Fruit fly (Drosophila melanogaster) whole organism, prepupa: ENCODE results near the gene Irbp.

Source experiments
- Blimp-1 ChIP-seq: fragments of 200-800 bp; sonication (Bioruptor generic); optimal IDR thresholded peaks from 3 replicates; lab custom pipeline; 2017; ENCODE audit warnings: missing biosample characterization, missing genetic modification characterization, mild to moderate bottlenecking, moderate library complexity, missing genetic modification reagents
- CG10631 ChIP-seq: fragments of 200-800 bp; sonication (Bioruptor generic); optimal IDR thresholded peaks from 2 replicates; lab custom pipeline; 2016; ENCODE audit warnings: missing biosample characterization, missing genetic modification characterization
- CG10669 ChIP-seq: fragments of 200-800 bp; sonication (Bioruptor generic); optimal IDR thresholded peaks from 3 replicates; lab custom pipeline; 2018; ENCODE audit warnings: missing biosample characterization, mild to moderate bottlenecking, missing genetic modification characterization, moderate library complexity
- CG11294 ChIP-seq: fragments of 200-800 bp; sonication (Bioruptor generic); IDR thresholded peaks from 2 replicates; pipeline ENCODE4 v1.3.6; 2022; ENCODE audit warnings: missing biosample characterization, missing genetic modification characterization
- CG11762 ChIP-seq: fragments of 200-800 bp; sonication (Bioruptor generic); optimal IDR thresholded peaks from 3 replicates; lab custom pipeline; 2016; ENCODE audit warnings: missing biosample characterization, missing genetic modification characterization; ENCODE audit not compliant: insufficient read depth
- CG15336 ChIP-seq: fragments of 200-800 bp; sonication (Bioruptor generic); IDR thresholded peaks from 2 replicates; pipeline ENCODE4 v1.3.6; 2022; ENCODE audit warnings: missing biosample characterization, missing genetic modification characterization
- CG1621 ChIP-seq: fragments of 200-800 bp; sonication (Bioruptor generic); optimal IDR thresholded peaks from 3 replicates; lab custom pipeline; 2018; ENCODE audit warnings: missing biosample characterization, mild to moderate bottlenecking, missing genetic modification characterization
- CG31627 ChIP-seq: fragments of 200-800 bp; sonication (Bioruptor generic); optimal IDR thresholded peaks from 3 replicates; lab custom pipeline; 2016; ENCODE audit warnings: missing biosample characterization, missing genetic modification characterization
- CG32006 ChIP-seq: fragments of 200-800 bp; sonication (Bioruptor generic); optimal IDR thresholded peaks from 3 replicates; lab custom pipeline; 2017; ENCODE audit warnings: missing biosample characterization, mild to moderate bottlenecking, missing genetic modification characterization
- CG34406 ChIP-seq: fragments of 200-800 bp; sonication (Bioruptor generic); optimal IDR thresholded peaks from 3 replicates; lab custom pipeline; 2016; ENCODE audit warnings: missing biosample characterization, missing genetic modification characterization
- CG3919 ChIP-seq: fragments of 200-800 bp; sonication (Bioruptor generic); optimal IDR thresholded peaks from 3 replicates; lab custom pipeline; 2016; ENCODE audit warnings: missing biosample characterization, missing genetic modification characterization
- CG4318 ChIP-seq: fragments of 200-800 bp; sonication (Bioruptor generic); optimal IDR thresholded peaks from 3 replicates; lab custom pipeline; 2017; ENCODE audit warnings: missing biosample characterization, mild to moderate bottlenecking, missing genetic modification characterization
- CG6163 ChIP-seq: fragments of 200-800 bp; sonication (Bioruptor generic); IDR thresholded peaks from 3 replicates; pipeline ENCODE4 v1.3.6; 2022; ENCODE audit warnings: missing biosample characterization, missing genetic modification characterization
- CG6792 ChIP-seq: fragments of 200-800 bp; sonication (Bioruptor generic); optimal IDR thresholded peaks from 3 replicates; lab custom pipeline; 2016; ENCODE audit warnings: missing biosample characterization, missing genetic modification characterization
- CG6854 ChIP-seq: fragments of 200-800 bp; sonication (Bioruptor generic); optimal IDR thresholded peaks from 2 replicates; lab custom pipeline; 2017; ENCODE audit warnings: missing biosample characterization, mild to moderate bottlenecking, missing genetic modification characterization
- CG7368 ChIP-seq: fragments of 200-800 bp; sonication (Bioruptor generic); optimal IDR thresholded peaks from 3 replicates; lab custom pipeline; 2016; ENCODE audit warnings: missing biosample characterization, missing genetic modification characterization
- CG8119 ChIP-seq: fragments of 200-800 bp; sonication (Bioruptor generic); IDR thresholded peaks from 3 replicates; pipeline ENCODE4 v1.3.6; 2022; ENCODE audit warnings: missing biosample characterization, missing genetic modification characterization
- CG8319 ChIP-seq: fragments of 200-800 bp; sonication (Bioruptor generic); optimal IDR thresholded peaks from 3 replicates; lab custom pipeline; 2016; ENCODE audit warnings: missing biosample characterization, missing genetic modification characterization
- CG8632 ChIP-seq: fragments of 200-800 bp; sonication (Bioruptor generic); optimal IDR thresholded peaks from 3 replicates; lab custom pipeline; 2016; ENCODE audit warnings: missing biosample characterization, missing genetic modification characterization
- Eip75B ChIP-seq: fragments of 200-800 bp; sonication (Bioruptor generic); optimal IDR thresholded peaks from 3 replicates; lab custom pipeline; 2016; ENCODE audit warnings: missing biosample characterization, missing genetic modification characterization
- Eip78C ChIP-seq: fragments of 200-800 bp; sonication (Bioruptor generic); peaks from one replicate; lab custom pipeline; 2016; ENCODE audit warnings: missing biosample characterization, missing genetic modification characterization
- Ets21C ChIP-seq: fragments of 200-800 bp; sonication (Bioruptor generic); optimal IDR thresholded peaks from 3 replicates; lab custom pipeline; 2016; ENCODE audit warnings: missing biosample characterization, missing genetic modification characterization
- Ets96B ChIP-seq: fragments of 200-800 bp; optimal IDR thresholded peaks from 2 replicates; lab custom pipeline; 2019; ENCODE audit warnings: missing biosample characterization, mild to moderate bottlenecking, missing genetic modification characterization, moderate library complexity
- Gug ChIP-seq: fragments of 200-800 bp; sonication (Bioruptor generic); IDR thresholded peaks from 2 replicates; pipeline ENCODE4 v1.3.6; 2022; ENCODE audit warnings: missing biosample characterization, missing genetic modification characterization
- Hr38 ChIP-seq: sonication (Bioruptor generic); optimal IDR thresholded peaks from 2 replicates; lab custom pipeline; 2016; ENCODE audit warnings: missing biosample characterization, missing genetic modification characterization
- Hr39 ChIP-seq: fragments of 200-800 bp; sonication (Bioruptor generic); optimal IDR thresholded peaks from 2 replicates; lab custom pipeline; 2016; ENCODE audit warnings: missing biosample characterization, missing genetic modification characterization
- Lpt ChIP-seq: fragments of 200-800 bp; sonication (Bioruptor generic); optimal IDR thresholded peaks from 3 replicates; lab custom pipeline; 2016; ENCODE audit warnings: missing biosample characterization, missing genetic modification characterization
- Met ChIP-seq: fragments of 200-800 bp; sonication (Bioruptor generic); optimal IDR thresholded peaks from 3 replicates; lab custom pipeline; 2016; ENCODE audit warnings: missing biosample characterization, missing genetic modification characterization
- Smox ChIP-seq: fragments of 200-800 bp; sonication (Bioruptor generic); optimal IDR thresholded peaks from 3 replicates; lab custom pipeline; 2016; ENCODE audit warnings: missing biosample characterization, missing genetic modification characterization
- Sox102F ChIP-seq: fragments of 200-800 bp; sonication (Bioruptor generic); optimal IDR thresholded peaks from 2 replicates; lab custom pipeline; 2016; ENCODE audit warnings: missing biosample characterization, mild to moderate bottlenecking, missing genetic modification characterization
- cyc ChIP-seq: fragments of 200-800 bp; sonication (Bioruptor generic); optimal IDR thresholded peaks from 3 replicates; lab custom pipeline; 2016; ENCODE audit warnings: missing biosample characterization, missing genetic modification characterization
- eg ChIP-seq: fragments of 200-800 bp; sonication (Bioruptor generic); IDR thresholded peaks from 3 replicates; pipeline ENCODE4 v1.3.6; 2022; ENCODE audit warnings: missing biosample characterization, missing genetic modification characterization
- esn ChIP-seq: fragments of 200-800 bp; sonication (Bioruptor generic); optimal IDR thresholded peaks from 2 replicates; lab custom pipeline; 2016; ENCODE audit warnings: missing biosample characterization, mild to moderate bottlenecking, missing genetic modification characterization, moderate library complexity
- fd59A ChIP-seq: fragments of 200-800 bp; sonication (Bioruptor generic); optimal IDR thresholded peaks from 2 replicates; lab custom pipeline; 2017; ENCODE audit warnings: missing biosample characterization, mild to moderate bottlenecking, missing genetic modification characterization, missing genetic modification reagents
- fd85E ChIP-seq: fragments of 200-800 bp; sonication (Bioruptor generic); optimal IDR thresholded peaks from 3 replicates; lab custom pipeline; 2016; ENCODE audit warnings: missing biosample characterization, missing genetic modification characterization
- fkh ChIP-seq: fragments of 200-800 bp; sonication (Bioruptor generic); optimal IDR thresholded peaks from 3 replicates; lab custom pipeline; 2017; ENCODE audit warnings: missing biosample characterization, mild to moderate bottlenecking, missing genetic modification characterization, moderate library complexity
- lz ChIP-seq: fragments of 200-800 bp; sonication (Bioruptor generic); optimal IDR thresholded peaks from 3 replicates; lab custom pipeline; 2016; ENCODE audit warnings: missing biosample characterization, missing genetic modification characterization
- net ChIP-seq: fragments of 200-800 bp; sonication (Bioruptor generic); optimal IDR thresholded peaks from 3 replicates; lab custom pipeline; 2016; ENCODE audit warnings: missing biosample characterization, missing genetic modification characterization
- salr ChIP-seq, 2 experiments: fragments of 200-800 bp; sonication (Bioruptor generic); optimal IDR thresholded peaks; 3 replicates each; lab custom pipeline; 2016 to 2018; ENCODE audit warnings: missing biosample characterization in 2 of 2, missing genetic modification characterization in 2 of 2, mild to moderate bottlenecking in 1 of 2
- spab ChIP-seq: fragments of 200-800 bp; sonication (Bioruptor generic); optimal IDR thresholded peaks from 2 replicates; lab custom pipeline; 2017; ENCODE audit warnings: missing biosample characterization, mild to moderate bottlenecking, missing genetic modification characterization, missing genetic modification reagents
- ss ChIP-seq, 2 experiments: fragments of 200-800 bp; sonication (Bioruptor generic); optimal IDR thresholded peaks; 2 replicates in 1 of 2; 3 replicates in 1 of 2; lab custom pipeline; 2017 to 2018; ENCODE audit warnings: mild to moderate bottlenecking in 2 of 2, missing biosample characterization in 2 of 2, missing genetic modification characterization in 2 of 2, moderate library complexity in 1 of 2
- svp ChIP-seq: fragments of 200-800 bp; sonication (Bioruptor generic); peaks from one replicate; lab custom pipeline; 2016; ENCODE audit warnings: missing biosample characterization, missing genetic modification characterization
- vri ChIP-seq: fragments of 200-800 bp; sonication (Bioruptor generic); optimal IDR thresholded peaks from 3 replicates; lab custom pipeline; 2016; ENCODE audit warnings: missing biosample characterization, mild to moderate bottlenecking, missing genetic modification characterization

Gene Irbp

DNA sequence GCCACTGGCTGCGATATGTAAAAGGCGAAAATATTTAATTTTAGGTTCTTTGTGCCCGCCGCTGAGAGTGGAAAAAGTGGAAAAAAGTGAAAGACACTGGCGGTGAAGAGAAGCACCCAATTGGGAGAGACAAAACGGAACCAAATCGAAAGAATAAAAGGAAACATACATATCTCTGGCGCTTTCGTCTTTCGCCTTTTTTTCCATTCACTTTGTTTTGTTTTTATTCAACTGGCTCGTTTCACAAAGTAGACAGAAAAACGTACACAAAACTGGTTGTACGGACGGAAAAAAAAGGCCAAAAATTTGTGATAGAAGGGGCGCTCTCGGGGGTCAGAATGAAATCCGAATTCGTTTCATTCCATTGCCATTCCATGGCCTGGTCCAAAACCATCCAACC, 39.8 kb downstream of the Irbp start (continued):
- TF ChIP-seq CG11294 (GFP tag; lab: Robert Waterston, UW) = no peak
- no peak for TF ChIP-seq lz (GFP tag; lab: Kevin White, UChicago)
- no peak for TF ChIP-seq Ets96B (tag; lab: Kevin White, UChicago)
- TF ChIP-seq CG6854 (GFP tag; lab: Kevin White, UChicago) = peak; percentile 52
- TF ChIP-seq Hr38 = no peak
- TF ChIP-seq eg (GFP tag; lab: Robert Waterston, UW) = peak; percentile 36; the same call in 1 of the 3 replicates
- TF ChIP-seq CG15336 (GFP tag; lab: Robert Waterston, UW) = no peak
- TF ChIP-seq Eip78C (GFP tag; lab: Kevin White, UChicago) = no peak
- no peak for TF ChIP-seq CG1621 (tag; lab: Kevin White, UChicago)
- no peak for TF ChIP-seq fd59A (GFP tag; lab: Kevin White, UChicago)
- no peak for TF ChIP-seq Gug
- no peak for TF ChIP-seq net (GFP tag; lab: Kevin White, UChicago)
- no peak for TF ChIP-seq CG4318 (GFP tag; lab: Kevin White, UChicago)
- TF ChIP-seq CG3919 (GFP tag; lab: Kevin White, UChicago) = no peak
- TF ChIP-seq CG31627 (GFP tag; lab: Kevin White, UChicago) = no peak
- TF ChIP-seq Lpt (GFP tag; lab: Kevin White, UChicago) = no peak
- TF ChIP-seq Met = no peak
- no peak for TF ChIP-seq Hr39 (GFP tag; lab: Kevin White, UChicago)
- no peak for TF ChIP-seq fkh (GFP tag; lab: Kevin White, UChicago)
- no peak for TF ChIP-seq CG34406 (GFP tag; lab: Kevin White, UChicago)
- no peak for TF ChIP-seq CG8119
- no peak for TF ChIP-seq Eip75B (GFP tag; lab: Kevin White, UChicago)
- TF ChIP-seq cyc (GFP tag; lab: Kevin White, UChicago) = no peak
- no peak for TF ChIP-seq salr (GFP tag; optimal IDR thresholded peaks at IDR 0.05; lab: Kevin White, UChicago)
- no peak for TF ChIP-seq CG32006 (GFP tag; lab: Kevin White, UChicago)
- TF ChIP-seq, all 60 proteins: peak for 10

dm6 chr3R:11451207-11451841, 41.5 kb downstream of the Irbp start, which contains the start of gene sals:
Gene sals, minus strand, starts transcription at chr3R:11451791.
- TF ChIP-seq svp (peak; percentile 82), CG8319 (no peak)

DNA sequence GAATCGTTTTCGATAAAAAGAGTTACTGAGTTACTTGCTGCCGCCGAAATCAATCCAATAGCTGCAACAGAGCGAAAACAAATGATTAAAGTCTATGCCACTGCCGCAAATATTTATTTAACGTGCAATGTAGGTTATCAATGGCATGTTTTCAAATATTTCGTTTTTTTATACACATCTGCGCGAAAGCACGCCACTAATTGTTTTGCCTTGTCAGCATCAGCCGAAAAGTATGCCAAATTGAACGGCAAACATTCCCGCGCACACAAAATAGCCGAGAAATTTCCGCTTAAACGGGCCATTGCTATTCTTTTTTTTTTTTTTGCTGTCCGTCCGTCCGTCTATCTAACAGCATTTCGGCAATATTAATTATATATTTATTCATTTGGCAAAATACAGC, 42.2 kb downstream of the Irbp start:
- TF ChIP-seq svp = peak; percentile 94
- no peak for TF ChIP-seq CG6792
- no peak for TF ChIP-seq CG7368 (GFP tag; lab: Kevin White, UChicago)
- peak; percentile 24 for TF ChIP-seq Eip78C (GFP tag; lab: Kevin White, UChicago)
- TF ChIP-seq CG32006 (GFP tag; lab: Kevin White, UChicago) = peak; percentile 12
- peak; percentile 7 for TF ChIP-seq fkh (GFP tag; lab: Kevin White, UChicago)
- TF ChIP-seq, all 60 proteins: peak for 4

- no peak for TF ChIP-seq CG6854 (GFP tag; lab: Kevin White, UChicago)
- TF ChIP-seq CG31627 (GFP tag; lab: Kevin White, UChicago) = peak; percentile 72
- TF ChIP-seq CG10669 (GFP tag; lab: Kevin White, UChicago) = peak; percentile 6
- no peak for TF ChIP-seq fd85E (GFP tag; lab: Kevin White, UChicago)
- 0 out of 3 replicates have a peak, but pooled peaks have one; percentile 35 for TF ChIP-seq eg (GFP tag; lab: Robert Waterston, UW)
- no peak for TF ChIP-seq Gug
- peak; percentile 43; the same call in 1 of the 3 replicates for TF ChIP-seq CG6163 (GFP tag; lab: Robert Waterston, UW)
- TF ChIP-seq CG8319 = peak; percentile 0
- TF ChIP-seq CG11294 (GFP tag; lab: Robert Waterston, UW) = peak; percentile 28; the same call in 1 of the 2 replicates
- TF ChIP-seq CG7368 (GFP tag; lab: Kevin White, UChicago) = peak; percentile 7
- peak; percentile 59 for TF ChIP-seq Smox
- TF ChIP-seq CG10631 (GFP tag; lab: Kevin White, UChicago) = peak; percentile 27
- TF ChIP-seq Ets96B (tag; lab: Kevin White, UChicago) = no peak
- peak; percentile 76 for TF ChIP-seq lz (GFP tag; lab: Kevin White, UChicago)
- peak; percentile 76 for TF ChIP-seq esn (GFP tag; lab: Kevin White, UChicago)
- peak; percentile 67 for TF ChIP-seq CG34406 (GFP tag; lab: Kevin White, UChicago)
- peak; percentile 19 for TF ChIP-seq CG8632
- peak; percentile 21 for TF ChIP-seq CG11762 (GFP tag; lab: Kevin White, UChicago)
- TF ChIP-seq spab (GFP tag; lab: Kevin White, UChicago) = no peak
- peak; percentile 42 for TF ChIP-seq vri (GFP tag; lab: Kevin White, UChicago)
- TF ChIP-seq Sox102F (GFP tag; lab: Kevin White, UChicago) = peak; percentile 69
- peak; percentile 1 for TF ChIP-seq Blimp-1 (GFP tag; lab: Kevin White, UChicago)
- peak; percentile 45 for TF ChIP-seq Ets21C
- TF ChIP-seq ss (GFP tag; optimal IDR thresholded peaks at IDR 0.05; lab: Kevin White, UChicago) = no peak
These were observed 44.5 kb downstream of the Irbp start for dm6 chr3R:11454210-11454904.
